Worm (Caenorhabditis elegans): Measurements from ENCODE around the gene trip-4.
A peak's percentile ranks its signal among the peaks of the same experiment; 100 is the strongest.

Gene trip-4

ce11 chrII:15010366-15011235 lies 28.6 kb upstream of the trip-4 start, which contains the start of the genes Y53F4B.9 and Y53F4B.11 (continued):
- TF ChIP-seq hlh-26 (GFP tag; conservative IDR thresholded peaks at IDR 0.05) (no peak), gei-17 (GFP tag; optimal IDR thresholded peaks at IDR 0.05) (no peak), lin-35 (GFP tag; optimal IDR thresholded peaks at IDR 0.05) (peak; percentile 89 to 97 (median 92)), snpc-4 (GFP tag; optimal IDR thresholded peaks at IDR 0.05) (peak; percentile 53), snpc-4 (tag; optimal IDR thresholded peaks at IDR 0.05) (peak; percentile 66 to 86 (median 82)), nhr-179 (tag; optimal IDR thresholded peaks at IDR 0.05) (no peak), hlh-12 (tag; optimal IDR thresholded peaks at IDR 0.05) (no peak), somi-1 (GFP tag; optimal IDR thresholded peaks at IDR 0.05) (no peak), nhr-120 (GFP tag; IDR thresholded peaks at IDR 0.05) (no peak), F57C9.4 (tag; optimal IDR thresholded peaks at IDR 0.05) (no peak), T26A5.8 (tag; optimal IDR thresholded peaks at IDR 0.05) (no peak), snpc-3.4 (tag; optimal IDR thresholded peaks at IDR 0.05) (peak; percentile 87), cebp-1 (GFP tag; IDR thresholded peaks at IDR 0.05) (peak; percentile 65), cebp-1 (tag; optimal IDR thresholded peaks at IDR 0.05) (peak; percentile 61), ceh-40 (GFP tag; IDR thresholded peaks at IDR 0.05) (no peak), xnd-1 (tag; optimal IDR thresholded peaks at IDR 0.05) (peak; percentile 94), tlf-1 (GFP tag; optimal IDR thresholded peaks at IDR 0.05) (peak; percentile 90), D2030.7 (GFP tag; IDR thresholded peaks at IDR 0.05) (peak; percentile 99), ztf-3 (GFP tag; optimal IDR thresholded peaks at IDR 0.05) (no peak), Y56A3A.18 (GFP tag; IDR thresholded peaks at IDR 0.05) (peak; percentile 30; the same call in 1 of the 2 replicates), C06A6.2 (GFP tag; conservative IDR thresholded peaks at IDR 0.05) (no peak), ztf-6 (GFP tag; IDR thresholded peaks at IDR 0.05) (no peak), B0336.3 (GFP tag; IDR thresholded peaks at IDR 0.05) (peak; percentile 92), egl-44 (GFP tag; IDR thresholded peaks at IDR 0.05) (no peak), B0035.1 (tag; optimal IDR thresholded peaks at IDR 0.05) (no peak), bed-2 (GFP tag; IDR thresholded peaks at IDR 0.05) (0 out of 2 replicates have a peak, but pooled peaks have one; percentile 49), dox-1 (GFP tag; IDR thresholded peaks at IDR 0.05) (peak; percentile 95), mxl-1 (tag; optimal IDR thresholded peaks at IDR 0.05) (no peak), F49E8.2 (tag; optimal IDR thresholded peaks at IDR 0.05; ENCODE audit: insufficient read depth) (peak; percentile 88), F39B2.1 (GFP tag; IDR thresholded peaks at IDR 0.05) (no peak), B0261.1 (tag; optimal IDR thresholded peaks at IDR 0.05) (peak; percentile 13), attf-6 (GFP tag; IDR thresholded peaks at IDR 0.05) (peak; percentile 81), atf-7 (tag; optimal IDR thresholded peaks at IDR 0.05) (no peak), lsl-1 (GFP tag; optimal IDR thresholded peaks at IDR 0.05) (peak; percentile 85), rpc-1 (optimal IDR thresholded peaks at IDR 0.05) (no peak), rpc-1 (tag; optimal IDR thresholded peaks at IDR 0.05) (no peak), B0019.2 (GFP tag; conservative IDR thresholded peaks at IDR 0.05) (peak; percentile 95), let-526 (GFP tag; IDR thresholded peaks at IDR 0.05) (no peak), pha-4 (tag; optimal IDR thresholded peaks at IDR 0.05) (peak; percentile 15), mcd-1 (GFP tag; IDR thresholded peaks at IDR 0.05) (peak; percentile 98), unc-130 (GFP tag; optimal IDR thresholded peaks at IDR 0.05) (peak; percentile 86), F55B11.4 (tag; optimal IDR thresholded peaks at IDR 0.05; ENCODE audit: borderline replicate concordance, insufficient read depth) (no peak), F37B4.10 (GFP tag; IDR thresholded peaks at IDR 0.05) (no peak), K11D2.4 (GFP tag; IDR thresholded peaks at IDR 0.05) (0 out of 2 replicates have a peak, but pooled peaks have one; percentile 40), F22D6.2 (tag; optimal IDR thresholded peaks at IDR 0.05) (no peak), aptf-2 (GFP tag; conservative IDR thresholded peaks at IDR 0.05) (peak; percentile 74; the same call in 1 of the 2 replicates), Y79H2A.3 (GFP tag; conservative IDR thresholded peaks at IDR 0.05) (0 out of 2 replicates have a peak, but pooled peaks have one; percentile 13), unc-62 (GFP tag; optimal IDR thresholded peaks at IDR 0.05) (no peak)

Measured in whole organism, young adult.